Fruit fly (Drosophila melanogaster) whole organism, embryonic: ENCODE data around the gene Sulf1.
A peak's percentile ranks its signal among the peaks of the same experiment; 100 is the strongest.

Experiments used
- Aef1 ChIP-seq: fragments of 200-800 bp; sonication (Bioruptor generic); IDR thresholded peaks from 3 replicates; pipeline ENCODE4 v1.3.6; 2022; ENCODE audit warnings: missing biosample characterization, missing genetic modification characterization
- Atf-2 ChIP-seq: fragments of 200-800 bp; sonication (Bioruptor generic); optimal IDR thresholded peaks from 2 replicates; lab custom pipeline; 2016; ENCODE audit warnings: missing biosample characterization, missing genetic modification characterization
- Bgb ChIP-seq: fragments of 200-800 bp; sonication (Bioruptor generic); IDR thresholded peaks from 2 replicates; pipeline ENCODE4 v1.3.6; 2022; ENCODE audit warnings: missing biosample characterization, missing genetic modification characterization; ENCODE audit not compliant: partially characterized antibody
- Blimp-1 ChIP-seq: fragments of 200-800 bp; sonication (Bioruptor generic); optimal IDR thresholded peaks from 3 replicates; lab custom pipeline; 2018; ENCODE audit warnings: missing biosample characterization, missing genetic modification characterization, mild to moderate bottlenecking, moderate library complexity, missing genetic modification reagents
- Bteb2 ChIP-seq: fragments of 200-800 bp; sonication (Bioruptor generic); optimal IDR thresholded peaks from 2 replicates; lab custom pipeline; 2016; ENCODE audit warnings: missing biosample characterization, missing genetic modification characterization
- C15 ChIP-seq: fragments of 200-800 bp; sonication (Bioruptor generic); IDR thresholded peaks from 3 replicates; pipeline ENCODE4 v1.3.6; 2022; ENCODE audit warnings: missing biosample characterization, missing genetic modification characterization
- CG10267 ChIP-seq: fragments of 200-800 bp; sonication (Bioruptor generic); optimal IDR thresholded peaks from 2 replicates; lab custom pipeline; 2018; ENCODE audit warnings: missing biosample characterization, mild to moderate bottlenecking, missing genetic modification characterization, moderate library complexity
- CG10431 ChIP-seq: fragments of 200-800 bp; sonication (Bioruptor generic); optimal IDR thresholded peaks from 3 replicates; lab custom pipeline; 2018; ENCODE audit warnings: missing biosample characterization, mild to moderate bottlenecking, missing genetic modification characterization
- CG14050 ChIP-seq: fragments of 200-800 bp; sonication (Bioruptor generic); IDR thresholded peaks from 3 replicates; pipeline ENCODE4 v1.3.6; 2022; ENCODE audit warnings: missing biosample characterization, missing genetic modification characterization
- CG15601 ChIP-seq: fragments of 200-800 bp; sonication (Bioruptor generic); optimal IDR thresholded peaks from 3 replicates; lab custom pipeline; 2019; ENCODE audit warnings: missing biosample characterization, mild to moderate bottlenecking, missing genetic modification characterization, moderate library complexity
- CG16815 ChIP-seq: fragments of 200-800 bp; sonication (Bioruptor generic); optimal IDR thresholded peaks from 3 replicates; lab custom pipeline; 2017; ENCODE audit warnings: missing biosample characterization, mild to moderate bottlenecking, missing genetic modification characterization
- CG17359 ChIP-seq: fragments of 200-800 bp; sonication (Bioruptor generic); optimal IDR thresholded peaks from 3 replicates; lab custom pipeline; 2018; ENCODE audit warnings: missing biosample characterization, mild to moderate bottlenecking, missing genetic modification characterization, moderate library complexity
- CG17912 ChIP-seq: fragments of 200-800 bp; sonication (Bioruptor generic); optimal IDR thresholded peaks from 2 replicates; lab custom pipeline; 2018; ENCODE audit warnings: missing biosample characterization, mild to moderate bottlenecking, missing genetic modification characterization
- CG18619 ChIP-seq: fragments of 200-800 bp; sonication (Bioruptor generic); optimal IDR thresholded peaks from 3 replicates; lab custom pipeline; 2017; ENCODE audit warnings: missing biosample characterization, mild to moderate bottlenecking, missing genetic modification characterization
- CG31224 ChIP-seq: fragments of 200-800 bp; sonication (Bioruptor generic); IDR thresholded peaks from 2 replicates; pipeline ENCODE4 v1.3.6; 2022; ENCODE audit warnings: missing biosample characterization, missing genetic modification characterization
- CG32532 ChIP-seq: fragments of 200-800 bp; sonication (Bioruptor generic); IDR thresholded peaks from 2 replicates; pipeline ENCODE4 v1.3.6; 2022; ENCODE audit warnings: missing biosample characterization, missing genetic modification characterization
- CG5180 ChIP-seq: fragments of 200-800 bp; sonication (Bioruptor generic); optimal IDR thresholded peaks from 3 replicates; lab custom pipeline; 2017; ENCODE audit warnings: missing biosample characterization, missing genetic modification characterization, mild to moderate bottlenecking, moderate library complexity, missing genetic modification reagents
- CG6683 ChIP-seq: fragments of 200-800 bp; sonication (Bioruptor generic); optimal IDR thresholded peaks from 2 replicates; lab custom pipeline; 2017; ENCODE audit warnings: missing biosample characterization, mild to moderate bottlenecking, missing genetic modification characterization, missing genetic modification reagents
- CG6765 ChIP-seq: fragments of 200-800 bp; sonication (Bioruptor generic); optimal IDR thresholded peaks from 3 replicates; lab custom pipeline; 2017; ENCODE audit warnings: missing biosample characterization, mild to moderate bottlenecking, missing genetic modification characterization
- CG7987 ChIP-seq: fragments of 200-800 bp; sonication (Bioruptor generic); optimal IDR thresholded peaks from 2 replicates; lab custom pipeline; 2018; ENCODE audit warnings: missing biosample characterization, mild to moderate bottlenecking, missing genetic modification characterization, moderate library complexity
- CG8281 ChIP-seq: fragments of 200-800 bp; sonication (Bioruptor generic); optimal IDR thresholded peaks from 2 replicates; lab custom pipeline; 2018; ENCODE audit warnings: missing biosample characterization, mild to moderate bottlenecking, missing genetic modification characterization, moderate library complexity
- CG8290 ChIP-seq, 3 experiments: fragments of 200-800 bp; sonication (Bioruptor generic); optimal IDR thresholded peaks; 2 replicates each; lab custom pipeline; 2016 to 2019; ENCODE audit warnings: missing biosample characterization in 3 of 3, missing genetic modification characterization in 3 of 3, mild to moderate bottlenecking in 2 of 3, moderate library complexity in 1 of 3
- Dip3 ChIP-seq: fragments of 200-800 bp; sonication (Bioruptor generic); optimal IDR thresholded peaks from 3 replicates; lab custom pipeline; 2016; ENCODE audit warnings: missing biosample characterization, missing genetic modification characterization
- E2f2 ChIP-seq: fragments of 200-800 bp; sonication (Bioruptor generic); IDR thresholded peaks from 2 replicates; pipeline ENCODE4 v1.3.6; 2022; ENCODE audit warnings: missing biosample characterization, missing genetic modification characterization
- Eip74EF ChIP-seq, 2 experiments: fragments of 200-800 bp in 1 of 2; fragments of >200 bp in 1 of 2; sonication (Bioruptor generic) in 1 of 2; optimal IDR thresholded peaks; 2 replicates each; lab custom pipeline; 2017 to 2019; ENCODE audit warnings: missing biosample characterization in 2 of 2, missing genetic modification characterization in 2 of 2, mild to moderate bottlenecking in 1 of 2, moderate library complexity in 1 of 2
- Hr3 ChIP-seq: fragments of 200-800 bp; sonication (Bioruptor generic); optimal IDR thresholded peaks from 3 replicates; lab custom pipeline; 2016; ENCODE audit warnings: missing biosample characterization, missing genetic modification characterization
- Sox102F ChIP-seq: fragments of 200-800 bp; sonication (Bioruptor generic); optimal IDR thresholded peaks from 2 replicates; lab custom pipeline; 2018; ENCODE audit warnings: missing biosample characterization, mild to moderate bottlenecking, missing genetic modification characterization, moderate library complexity
- Taf1 ChIP-seq: fragments of 200-800 bp; sonication (Bioruptor generic); IDR thresholded peaks from 2 replicates; pipeline ENCODE4 v1.3.6; 2022; ENCODE audit warnings: missing biosample characterization, missing genetic modification characterization
- Trl ChIP-seq, 3 experiments: fragments of >200 bp in 2 of 3; fragments of 200-800 bp in 1 of 3; sonication (Bioruptor generic) in 1 of 3; optimal IDR thresholded peaks; 2 replicates in 1 of 3; 3 replicates in 2 of 3; lab custom pipeline; 2016 to 2017; ENCODE audit warnings: missing biosample characterization in 1 of 3, missing genetic modification characterization in 1 of 3
- Xbp1 ChIP-seq: fragments of 200-800 bp; sonication (Bioruptor generic); optimal IDR thresholded peaks from 3 replicates; lab custom pipeline; 2016; ENCODE audit warnings: missing biosample characterization, mild to moderate bottlenecking, missing genetic modification characterization
- ato ChIP-seq: fragments of 200-800 bp; sonication (Bioruptor generic); IDR thresholded peaks from 2 replicates; pipeline ENCODE4 v1.3.6; 2022; ENCODE audit warnings: missing biosample characterization, missing genetic modification characterization; ENCODE audit not compliant: partially characterized antibody
- br ChIP-seq: fragments of >200 bp; optimal IDR thresholded peaks from 2 replicates; lab custom pipeline; 2017
- bsh ChIP-seq, 2 experiments: fragments of 200-800 bp; sonication (Bioruptor generic); optimal IDR thresholded peaks; 2 replicates each; lab custom pipeline; 2017 to 2018; ENCODE audit warnings: mild to moderate bottlenecking in 2 of 2, missing biosample characterization in 2 of 2, missing genetic modification characterization in 2 of 2, moderate library complexity in 1 of 2
- chinmo ChIP-seq: fragments of 200-800 bp; sonication (Bioruptor generic); IDR thresholded peaks from 4 replicates; pipeline ENCODE4 v1.3.6; 2022; ENCODE audit warnings: missing biosample characterization, missing genetic modification characterization; ENCODE audit not compliant: partially characterized antibody
- croc ChIP-seq: fragments of 200-800 bp; sonication (Bioruptor generic); conservative IDR thresholded peaks from 3 replicates; pipeline ENCODE4 v1.3.6; 2022; ENCODE audit warnings: missing biosample characterization, missing genetic modification characterization
- cwo ChIP-seq: fragments of 200-800 bp; sonication (Bioruptor generic); optimal IDR thresholded peaks from 3 replicates; lab custom pipeline; 2017; ENCODE audit warnings: missing biosample characterization, missing genetic modification characterization, mild to moderate bottlenecking, moderate library complexity, missing genetic modification reagents
- dati ChIP-seq: fragments of 200-800 bp; sonication (Bioruptor generic); IDR thresholded peaks from 2 replicates; pipeline ENCODE4 v1.3.6; 2022; ENCODE audit warnings: missing biosample characterization, missing genetic modification characterization
- dpn ChIP-seq, 2 experiments: fragments of 200-800 bp; sonication (Bioruptor generic); optimal IDR thresholded peaks; 3 replicates each; lab custom pipeline; 2016; ENCODE audit warnings: missing biosample characterization in 2 of 2, missing genetic modification characterization in 2 of 2
- lmd ChIP-seq: fragments of 200-800 bp; sonication (Bioruptor generic); IDR thresholded peaks from 2 replicates; pipeline ENCODE4 v1.3.6; 2022; ENCODE audit warnings: missing biosample characterization, missing genetic modification characterization
- pros ChIP-seq: fragments of 200-800 bp; sonication (Bioruptor generic); optimal IDR thresholded peaks from 3 replicates; lab custom pipeline; 2019; ENCODE audit warnings: missing biosample characterization, mild to moderate bottlenecking, missing genetic modification characterization, moderate library complexity
- pzg ChIP-seq: fragments of 200-800 bp; sonication (Bioruptor generic); optimal IDR thresholded peaks from 3 replicates; lab custom pipeline; 2018; ENCODE audit warnings: missing biosample characterization, mild to moderate bottlenecking, missing genetic modification characterization, moderate library complexity
- sc ChIP-seq, 3 experiments: fragments of >200 bp in 2 of 3; fragments of 200-800 bp in 1 of 3; sonication (Bioruptor generic) in 1 of 3; optimal IDR thresholded peaks; 2 replicates in 2 of 3; 3 replicates in 1 of 3; lab custom pipeline; 2017; ENCODE audit warnings: mild to moderate bottlenecking in 1 of 3, missing biosample characterization in 1 of 3, missing genetic modification characterization in 1 of 3, missing genetic modification reagents in 1 of 3
- sens-2 ChIP-seq: fragments of 200-800 bp; sonication (Bioruptor generic); IDR thresholded peaks from 2 replicates; pipeline ENCODE4 v1.3.6; 2022; ENCODE audit warnings: missing biosample characterization, missing genetic modification characterization
- slp2 ChIP-seq: fragments of 200-800 bp; sonication (Bioruptor generic); optimal IDR thresholded peaks from 2 replicates; lab custom pipeline; 2016; ENCODE audit warnings: missing biosample characterization, missing genetic modification characterization
- tgo ChIP-seq: fragments of 200-800 bp; sonication (Bioruptor generic); IDR thresholded peaks from 3 replicates; pipeline ENCODE4 v1.3.6; 2022; ENCODE audit warnings: missing biosample characterization, missing genetic modification characterization
- twi ChIP-seq: fragments of 200-800 bp; optimal IDR thresholded peaks from 2 replicates; lab custom pipeline; 2019; ENCODE audit warnings: missing biosample characterization, mild to moderate bottlenecking, missing genetic modification characterization, moderate library complexity
- zen2 ChIP-seq: fragments of 200-800 bp; sonication (Bioruptor generic); IDR thresholded peaks from 3 replicates; pipeline ENCODE4 v1.3.6; 2022; ENCODE audit warnings: missing biosample characterization, missing genetic modification characterization; ENCODE audit not compliant: partially characterized antibody

The Sulf1 gene

dm6 chr3R:16341817-16342374 lies 2.5 kb upstream of the Sulf1 start, which contains the start of the genes SF2 and pad (continued):
- TF ChIP-seq CG31224 (peak; percentile 45), cwo (peak; percentile 34), dpn (GFP tag; optimal IDR thresholded peaks at IDR 0.05; lab: Kevin White, UChicago) (peak; percentile 78 to 82), CG14050 (GFP tag; lab: Robert Waterston, UW) (peak; percentile 15; the same call in 1 of the 3 replicates), CG16815 (GFP tag; lab: Kevin White, UChicago) (peak; percentile 61), Eip74EF (GFP tag; optimal IDR thresholded peaks at IDR 0.05; lab: Kevin White, UChicago) (peak in 1 of 2 experiments; percentile 18), pzg (GFP tag; lab: Kevin White, UChicago) (peak; percentile 82), CG6683 (peak; percentile 14), Xbp1 (peak; percentile 88), CG17359 (peak; percentile 67), CG15601 (tag; lab: Kevin White, UChicago) (peak; percentile 76), slp2 (GFP tag; lab: Kevin White, UChicago) (peak; percentile 69), br (lab: Kevin White, UChicago) (no peak), CG7987 (GFP tag; lab: Kevin White, UChicago) (no peak), croc (GFP tag; lab: Robert Waterston, UW) (peak; percentile 63), CG17912 (GFP tag; lab: Kevin White, UChicago) (peak; percentile 5), Taf1 (0 out of 2 replicates have a peak, but pooled peaks have one; percentile 51), sens-2 (GFP tag; lab: Robert Waterston, UW) (peak; percentile 46; the same call in 1 of the 2 replicates), Sox102F (GFP tag; lab: Kevin White, UChicago) (no peak), dati (GFP tag; lab: Robert Waterston, UW) (no peak), CG6765 (GFP tag; lab: Kevin White, UChicago) (peak; percentile 20), C15 (GFP tag; lab: Robert Waterston, UW) (no peak), Bteb2 (GFP tag; lab: Kevin White, UChicago) (peak; percentile 83), tgo (GFP tag; lab: Robert Waterston, UW) (peak; percentile 73), CG8281 (peak; percentile 12), CG5180 (GFP tag; lab: Kevin White, UChicago) (peak; percentile 31), CG18619 (GFP tag; lab: Kevin White, UChicago) (peak; percentile 65), sc (optimal IDR thresholded peaks at IDR 0.05; lab: Kevin White, UChicago) (no peak), sc (GFP tag; optimal IDR thresholded peaks at IDR 0.05; lab: Kevin White, UChicago) (peak; percentile 34), Bgb (peak; percentile 90), zen2 (peak; percentile 81; the same call in 2 of the 3 replicates), E2f2 (GFP tag; lab: Robert Waterston, UW) (no peak; the same call in 1 of the 2 replicates), Dip3 (GFP tag; lab: Kevin White, UChicago) (peak; percentile 73), lmd (GFP tag; lab: Robert Waterston, UW) (peak; percentile 71), Atf-2 (GFP tag; lab: Kevin White, UChicago) (peak; percentile 48), CG8290 (GFP tag; optimal IDR thresholded peaks at IDR 0.05; lab: Kevin White, UChicago) (peak; percentile 83), CG8290 (tag; optimal IDR thresholded peaks at IDR 0.05; lab: Kevin White, UChicago) (peak in 1 of 2 experiments; percentile 34), ato (GFP tag; lab: Robert Waterston, UW) (peak; percentile 68; the same call in 1 of the 2 replicates), Hr3 (GFP tag; lab: Kevin White, UChicago) (peak; percentile 74), CG10267 (tag; lab: Kevin White, UChicago) (peak; percentile 82), pros (peak; percentile 15), Trl (optimal IDR thresholded peaks at IDR 0.05; lab: Kevin White, UChicago) (no peak), Trl (GFP tag; optimal IDR thresholded peaks at IDR 0.05; lab: Kevin White, UChicago) (peak; percentile 71), CG32532 (GFP tag; lab: Robert Waterston, UW) (peak; percentile 73), chinmo (peak; percentile 94), bsh (GFP tag; optimal IDR thresholded peaks at IDR 0.05; lab: Kevin White, UChicago) (peak in 1 of 2 experiments; percentile 64), twi (tag; lab: Kevin White, UChicago) (peak; percentile 72), CG10431 (GFP tag; lab: Kevin White, UChicago) (peak; percentile 10), Aef1 (peak; percentile 82; the same call in 2 of the 3 replicates), Blimp-1 (GFP tag; lab: Kevin White, UChicago) (no peak)
